Worm (Caenorhabditis elegans) whole organism, late embryonic: Measurements from ENCODE around the gene gmeb-3.

Experiments used
- C08G9.2 ChIP-seq: sonication (generic microtip); optimal IDR thresholded peaks from 2 replicates; lab custom pipeline; 2016; ENCODE audit warnings: mild to moderate bottlenecking, missing genetic modification characterization, moderate library complexity, missing compliant biosample characterization
- C38D4.7 ChIP-seq: fragments of 200-800 bp; sonication (Bioruptor generic); optimal IDR thresholded peaks from 2 replicates; lab custom pipeline; 2018; ENCODE audit warnings: mild to moderate bottlenecking, missing genetic modification characterization, moderate library complexity, missing compliant biosample characterization
- F13H6.1 ChIP-seq: sonication (generic microtip); optimal IDR thresholded peaks from 2 replicates; lab custom pipeline; 2016; ENCODE audit warnings: missing genetic modification characterization, missing compliant biosample characterization
- T23F11.4 ChIP-seq: fragments of 200-800 bp; sonication (Bioruptor generic); optimal IDR thresholded peaks from 2 replicates; lab custom pipeline; 2018; ENCODE audit warnings: mild to moderate bottlenecking, missing genetic modification characterization, missing compliant biosample characterization
- ahr-1 ChIP-seq: sonication (generic microtip); optimal IDR thresholded peaks from 2 replicates; lab custom pipeline; 2016; ENCODE audit warnings: missing genetic modification characterization, missing compliant biosample characterization
- ceh-18 ChIP-seq: sonication (generic microtip); optimal IDR thresholded peaks from 2 replicates; lab custom pipeline; 2016; ENCODE audit warnings: missing genetic modification characterization, missing compliant biosample characterization
- ceh-2 ChIP-seq: sonication (generic microtip); optimal IDR thresholded peaks from 2 replicates; lab custom pipeline; 2016; ENCODE audit warnings: missing genotype, missing genetic modification characterization, missing compliant biosample characterization
- ceh-22 ChIP-seq: sonication (generic microtip); optimal IDR thresholded peaks from 2 replicates; lab custom pipeline; 2017; ENCODE audit warnings: missing biosample characterization, missing genetic modification characterization
- ceh-24 ChIP-seq: sonication (generic microtip); optimal IDR thresholded peaks from 2 replicates; lab custom pipeline; 2016; ENCODE audit warnings: mild to moderate bottlenecking, missing genetic modification characterization, missing compliant biosample characterization
- ceh-31 ChIP-seq: sonication (generic microtip); optimal IDR thresholded peaks from 2 replicates; lab custom pipeline; 2016; ENCODE audit warnings: missing genetic modification characterization, missing compliant biosample characterization
- ceh-34 ChIP-seq: sonication (generic microtip); optimal IDR thresholded peaks from 2 replicates; lab custom pipeline; 2016; ENCODE audit warnings: mild to moderate bottlenecking, missing genetic modification characterization, missing compliant biosample characterization
- ceh-45 ChIP-seq: fragments of 200-800 bp; sonication (Bioruptor generic); IDR thresholded peaks from 2 replicates; pipeline ENCODE4 v1.3.6; 2022; ENCODE audit warnings: missing genetic modification reagents, missing genetic modification characterization, missing compliant biosample characterization
- ceh-48 ChIP-seq: sonication (generic microtip); optimal IDR thresholded peaks from 2 replicates; lab custom pipeline; 2016; ENCODE audit warnings: missing genetic modification characterization, inconsistent platforms, missing compliant biosample characterization
- che-1 ChIP-seq: sonication (generic microtip); optimal IDR thresholded peaks from 2 replicates; lab custom pipeline; 2016; ENCODE audit warnings: mild to moderate bottlenecking, missing genetic modification characterization, missing compliant biosample characterization
- elt-2 ChIP-seq: sonication (generic microtip); optimal IDR thresholded peaks from 2 replicates; lab custom pipeline; 2016; ENCODE audit warnings: missing genetic modification reagents, missing genetic modification characterization, missing compliant biosample characterization
- fkh-6 ChIP-seq: sonication (generic microtip); optimal IDR thresholded peaks from 2 replicates; lab custom pipeline; 2016; ENCODE audit warnings: missing genetic modification characterization, missing compliant biosample characterization
- gmeb-2 ChIP-seq: sonication (generic microtip); optimal IDR thresholded peaks from 2 replicates; lab custom pipeline; 2016; ENCODE audit warnings: missing genetic modification characterization, inconsistent platforms, missing compliant biosample characterization
- hlh-30 ChIP-seq: sonication (generic microtip); optimal IDR thresholded peaks from 2 replicates; lab custom pipeline; 2017; ENCODE audit warnings: antibody characterized with exemption, missing genetic modification characterization, missing compliant biosample characterization; ENCODE audit not compliant: insufficient read depth
- hlh-8 ChIP-seq: sonication (generic microtip); optimal IDR thresholded peaks from 2 replicates; lab custom pipeline; 2016; ENCODE audit warnings: missing genotype, missing genetic modification characterization, missing compliant biosample characterization
- lim-6 ChIP-seq: sonication (generic microtip); optimal IDR thresholded peaks from 2 replicates; lab custom pipeline; 2016; ENCODE audit warnings: missing genetic modification characterization, missing compliant biosample characterization
- lin-11 ChIP-seq: fragments of 200-800 bp; sonication (Bioruptor generic); optimal IDR thresholded peaks from 2 replicates; lab custom pipeline; 2018; ENCODE audit warnings: mild to moderate bottlenecking, missing genetic modification characterization, missing compliant biosample characterization
- nfya-1 ChIP-seq: sonication (generic microtip); optimal IDR thresholded peaks from 2 replicates; lab custom pipeline; 2017; ENCODE audit warnings: missing genetic modification characterization, mild to moderate bottlenecking, missing compliant biosample characterization, antibody characterized with exemption, moderate library complexity
- nhr-11 ChIP-seq: fragments of 150-350 bp; optimal IDR thresholded peaks from 2 replicates; lab custom pipeline; 2014; ENCODE audit warnings: missing biosample characterization, missing genetic modification characterization
- odd-2 ChIP-seq: sonication (generic microtip); optimal IDR thresholded peaks from 2 replicates; lab custom pipeline; 2017; ENCODE audit warnings: antibody characterized with exemption, mild to moderate bottlenecking, missing genetic modification characterization, missing compliant biosample characterization
- pag-3 ChIP-seq: sonication (generic microtip); optimal IDR thresholded peaks from 2 replicates; lab custom pipeline; 2016; ENCODE audit warnings: missing compliant biosample characterization, missing genetic modification characterization, borderline replicate concordance
- pat-9 ChIP-seq: fragments of 200-800 bp; sonication (Bioruptor generic); optimal IDR thresholded peaks from 2 replicates; lab custom pipeline; 2018; ENCODE audit warnings: mild to moderate bottlenecking, missing genetic modification characterization, moderate library complexity, missing compliant biosample characterization
- pqm-1 ChIP-seq: sonication (generic microtip); optimal IDR thresholded peaks from 2 replicates; lab custom pipeline; 2016; ENCODE audit warnings: missing genetic modification characterization, missing compliant biosample characterization
- pros-1 ChIP-seq: fragments of 150-350 bp; optimal IDR thresholded peaks from 2 replicates; lab custom pipeline; 2014; ENCODE audit warnings: missing biosample characterization, missing genetic modification reagents, missing genetic modification characterization
- ref-2 ChIP-seq: sonication (generic microtip); optimal IDR thresholded peaks from 2 replicates; lab custom pipeline; 2016; ENCODE audit warnings: missing genetic modification characterization, missing compliant biosample characterization
- rnt-1 ChIP-seq: sonication (generic microtip); optimal IDR thresholded peaks from 2 replicates; lab custom pipeline; 2016; ENCODE audit warnings: missing genetic modification characterization, missing compliant biosample characterization
- sox-2 ChIP-seq: fragments of 200-800 bp; sonication (Bioruptor generic); IDR thresholded peaks from 2 replicates; pipeline ENCODE4 v1.3.6; 2022; ENCODE audit warnings: missing genetic modification reagents, missing genetic modification characterization, missing compliant biosample characterization
- syd-9 ChIP-seq: sonication (generic microtip); optimal IDR thresholded peaks from 2 replicates; lab custom pipeline; 2016; ENCODE audit warnings: mild to moderate bottlenecking, missing genetic modification characterization, moderate library complexity, missing compliant biosample characterization
- tbx-2 ChIP-seq: sonication (generic microtip); optimal IDR thresholded peaks from 2 replicates; lab custom pipeline; 2016; ENCODE audit warnings: missing genetic modification characterization, missing compliant biosample characterization
- unc-3 ChIP-seq, 2 experiments: fragments of 200-800 bp in 1 of 2; sonication (Bioruptor generic) in 1 of 2; sonication (generic microtip) in 1 of 2; conservative IDR thresholded peaks in 1 of 2; optimal IDR thresholded peaks in 1 of 2; 2 replicates each; pipeline versions ENCODE4 v1.3.6 to Lab custom; 2016 to 2022; ENCODE audit warnings: missing compliant biosample characterization in 2 of 2, missing genetic modification characterization in 2 of 2, missing genetic modification reagents in 1 of 2
- unc-42 ChIP-seq: sonication (generic microtip); optimal IDR thresholded peaks from 2 replicates; lab custom pipeline; 2016; ENCODE audit warnings: missing genotype, missing genetic modification characterization, missing compliant biosample characterization
- unc-55 ChIP-seq: sonication (generic microtip); optimal IDR thresholded peaks from 2 replicates; lab custom pipeline; 2017; ENCODE audit warnings: missing biosample characterization, missing genetic modification reagents, missing genetic modification characterization
- zip-5 ChIP-seq: sonication (generic microtip); optimal IDR thresholded peaks from 2 replicates; lab custom pipeline; 2016; ENCODE audit warnings: missing genetic modification characterization, missing compliant biosample characterization

Gene gmeb-3

ce11 chrIII:3783914-3784313 lies 15.6 kb downstream of the gmeb-3 start:
- TF ChIP-seq pat-9 (tag; lab: Kevin White, UChicago) (no peak), unc-3 (GFP tag; conservative IDR thresholded peaks at IDR 0.05; lab: Robert Waterston, UW) (no peak), unc-3 (tag; optimal IDR thresholded peaks at IDR 0.05; lab: Kevin White, UChicago) (no peak), unc-55 (GFP tag; lab: Kevin White, UChicago) (peak; percentile 37), T23F11.4 (GFP tag; lab: Kevin White, UChicago) (no peak)

ce11 chrIII:3785094-3785493 lies 16.8 kb downstream of the gmeb-3 start:
- TF ChIP-seq ceh-18, result no peak
- TF ChIP-seq elt-2 (tag; lab: Kevin White, UChicago), result peak; percentile 41
- TF ChIP-seq, all 69 proteins: peak for 1

- TF ChIP-seq odd-2 (no peak), pag-3 (tag; lab: Kevin White, UChicago) (no peak), tbx-2 (tag; lab: Kevin White, UChicago) (peak; percentile 44), ceh-48 (tag; lab: Kevin White, UChicago) (no peak), ceh-22 (no peak), unc-55 (GFP tag; lab: Kevin White, UChicago) (peak; percentile 60), ahr-1 (tag; lab: Kevin White, UChicago) (no peak), fkh-6 (tag; lab: Kevin White, UChicago) (no peak), ceh-2 (tag; lab: Kevin White, UChicago) (peak; percentile 13), lim-6 (tag; lab: Kevin White, UChicago) (no peak), ceh-24 (tag; lab: Kevin White, UChicago) (no peak), nfya-1 (tag; lab: Kevin White, UChicago) (peak; percentile 47), gmeb-2 (tag; lab: Kevin White, UChicago) (peak; percentile 3), ceh-45 (GFP tag; lab: Robert Waterston, UW) (no peak), pqm-1 (tag; lab: Kevin White, UChicago) (no peak), C08G9.2 (tag; lab: Kevin White, UChicago) (no peak), syd-9 (tag; lab: Kevin White, UChicago) (no peak), ref-2 (tag; lab: Kevin White, UChicago) (peak; percentile 64), F13H6.1 (tag; lab: Kevin White, UChicago) (peak; percentile 70), rnt-1 (tag; lab: Kevin White, UChicago) (peak; percentile 73), hlh-8 (no peak), ceh-18 (peak; percentile 56), zip-5 (tag; lab: Kevin White, UChicago) (no peak), ceh-31 (peak; percentile 32), C38D4.7 (no peak), hlh-30 (tag; lab: Kevin White, UChicago) (peak; percentile 13), ceh-34 (tag; lab: Kevin White, UChicago) (peak; percentile 40), che-1 (peak; percentile 7)
Observed at ce11 chrIII:3786427-3786935, 18.2 kb downstream of the gmeb-3 start, which contains the start of gene acy-3. Gene acy-3 (minus strand): TSS chrIII:3786477.

ce11 chrIII:3789688-3790371 lies 21.5 kb downstream of the gmeb-3 start:
- no peak for TF ChIP-seq sox-2 (GFP tag; lab: Robert Waterston, UW)
- no peak for TF ChIP-seq lin-11 (tag; lab: Kevin White, UChicago)
- peak; percentile 14 for TF ChIP-seq pros-1 (tag; lab: Kevin White, UChicago)
- TF ChIP-seq unc-42 (tag; lab: Kevin White, UChicago), result peak; percentile 94
- peak; percentile 73 for TF ChIP-seq ceh-31
- TF ChIP-seq nhr-11, result no peak
- no peak for TF ChIP-seq rnt-1 (tag; lab: Kevin White, UChicago)
- TF ChIP-seq, all 69 proteins: peak for 3
